ENCODE assay signal across 3 worm cellular contexts in the genomic region with DNA sequence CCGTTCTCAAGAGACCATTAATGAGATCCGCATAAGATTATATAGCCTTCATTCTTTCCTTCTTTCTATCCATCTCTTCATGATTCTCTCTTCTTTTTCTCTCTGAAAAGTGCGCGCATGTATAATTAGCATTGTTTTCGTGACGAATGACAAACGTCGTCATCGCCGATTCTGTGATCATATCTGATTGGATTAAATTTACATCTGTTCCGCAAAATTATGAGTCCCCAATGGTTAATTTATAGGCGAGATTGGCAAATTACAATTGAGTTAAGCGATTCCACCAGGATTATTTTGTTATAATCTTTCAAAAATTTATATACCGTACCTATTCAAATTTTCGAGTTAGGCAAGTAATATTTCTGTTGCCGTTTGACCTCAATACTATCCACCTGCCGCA.
TF ChIP-seq lines count a peak whose summit lies in the region.

No protein-coding gene starts in this region.

TF ChIP-seq in whole organism, L2 larva, 48 proteins besides CTCF, POLR2A, EP300 and RAD21:
- TF ChIP-seq ceh-82 (tag; optimal IDR thresholded peaks at IDR 0.05; lab: Kevin White, UChicago), result no peak
- no peak for TF ChIP-seq peb-1 (tag; optimal IDR thresholded peaks at IDR 0.05; lab: Kevin White, UChicago)
- TF ChIP-seq sma-3 (GFP tag; optimal IDR thresholded peaks at IDR 0.05; lab: Kevin White, UChicago), result no peak
- no peak for TF ChIP-seq aly-2 (tag; optimal IDR thresholded peaks at IDR 0.05; lab: Kevin White, UChicago)
- TF ChIP-seq mab-5 (tag; optimal IDR thresholded peaks at IDR 0.05; lab: Kevin White, UChicago), result peak; percentile 28
- TF ChIP-seq ceh-16 (tag; optimal IDR thresholded peaks at IDR 0.05; lab: Kevin White, UChicago), result peak; percentile 17
- TF ChIP-seq nhr-77 (tag; optimal IDR thresholded peaks at IDR 0.05; lab: Kevin White, UChicago), result no peak
- TF ChIP-seq nhr-10 (tag; optimal IDR thresholded peaks at IDR 0.05; lab: Kevin White, UChicago), result no peak
- no peak for TF ChIP-seq sem-4 (tag; optimal IDR thresholded peaks at IDR 0.05; lab: Kevin White, UChicago)
- no peak for TF ChIP-seq fos-1 (tag; optimal IDR thresholded peaks at IDR 0.05; lab: Kevin White, UChicago)
- peak; percentile 5 for TF ChIP-seq unc-55 (GFP tag; optimal IDR thresholded peaks at IDR 0.05; lab: Kevin White, UChicago)
- no peak for TF ChIP-seq blmp-1 (tag; optimal IDR thresholded peaks at IDR 0.05; lab: Kevin White, UChicago; ENCODE audit: insufficient read depth)
- no peak for TF ChIP-seq C34F6.9 (tag; optimal IDR thresholded peaks at IDR 0.05; lab: Kevin White, UChicago)

TF ChIP-seq in whole organism, late embryonic, 69 proteins besides CTCF, POLR2A, EP300 and RAD21:
- TF ChIP-seq C38D4.7 (GFP tag; optimal IDR thresholded peaks at IDR 0.05; lab: Kevin White, UChicago) (no peak), unc-42 (tag; optimal IDR thresholded peaks at IDR 0.05; lab: Kevin White, UChicago) (peak; percentile 57)

TF ChIP-seq in whole organism, mixed stage, embryonic, 35 proteins besides CTCF, POLR2A, EP300 and RAD21:
- no peak for TF ChIP-seq nhr-28 (tag; optimal IDR thresholded peaks at IDR 0.05; lab: Kevin White, UChicago)
- TF ChIP-seq snpc-4 (tag; optimal IDR thresholded peaks at IDR 0.05; lab: Kevin White, UChicago), result no peak
- no peak for TF ChIP-seq zip-8 (tag; optimal IDR thresholded peaks at IDR 0.05; lab: Kevin White, UChicago)
- peak; percentile 62 for TF ChIP-seq unc-62 (GFP tag; optimal IDR thresholded peaks at IDR 0.05; lab: Kevin White, UChicago)
- TF ChIP-seq mls-2 (tag; optimal IDR thresholded peaks at IDR 0.05; lab: Kevin White, UChicago), result peak; percentile 1
- TF ChIP-seq ces-1 (GFP tag; optimal IDR thresholded peaks at IDR 0.05; lab: Kevin White, UChicago), result peak; percentile 93
- no peak for TF ChIP-seq lsy-2 (tag; optimal IDR thresholded peaks at IDR 0.05; lab: Kevin White, UChicago)
- TF ChIP-seq nhr-76 (tag; optimal IDR thresholded peaks at IDR 0.05; lab: Kevin White, UChicago), result no peak
- no peak for TF ChIP-seq lin-13 (tag; optimal IDR thresholded peaks at IDR 0.05; lab: Kevin White, UChicago)
- no peak for TF ChIP-seq M03D4.4 (tag; optimal IDR thresholded peaks at IDR 0.05; lab: Kevin White, UChicago)
- TF ChIP-seq mep-1 (tag; optimal IDR thresholded peaks at IDR 0.05; lab: Kevin White, UChicago), result no peak
- TF ChIP-seq sem-2 (GFP tag; optimal IDR thresholded peaks at IDR 0.05; lab: Kevin White, UChicago), result no peak
- TF ChIP-seq ham-2 (GFP tag; optimal IDR thresholded peaks at IDR 0.05; lab: Kevin White, UChicago), result no peak
- TF ChIP-seq elt-1 (tag; optimal IDR thresholded peaks at IDR 0.05; lab: Kevin White, UChicago; ENCODE audit: borderline replicate concordance, insufficient read depth), result peak; percentile 69
- no peak for TF ChIP-seq cnd-1 (tag; optimal IDR thresholded peaks at IDR 0.05; lab: Kevin White, UChicago)
